Worm (Caenorhabditis elegans) whole organism, early embryonic: ENCODE results near the gene C09B9.7.

Experiments used
- B0310.2 ChIP-seq: sonication (generic microtip); optimal IDR thresholded peaks from 2 replicates; lab custom pipeline; 2016; ENCODE audit warnings: mild to moderate bottlenecking, missing genetic modification characterization, missing compliant biosample characterization
- F13C5.2 ChIP-seq: sonication (generic microtip); optimal IDR thresholded peaks from 2 replicates; lab custom pipeline; 2017; ENCODE audit warnings: mild to moderate bottlenecking, missing genetic modification characterization, inconsistent platforms, missing compliant biosample characterization
- ama-1 ChIP-seq: fragments of 150-350 bp; optimal IDR thresholded peaks from 2 replicates; lab custom pipeline; 2014
- ceh-36 ChIP-seq: sonication (generic microtip); optimal IDR thresholded peaks from 2 replicates; lab custom pipeline; 2016; ENCODE audit warnings: missing genetic modification characterization, inconsistent platforms, missing compliant biosample characterization
- pes-1 ChIP-seq: fragments of 200-800 bp; sonication (Bioruptor generic); IDR thresholded peaks from 2 replicates; pipeline ENCODE4 v1.3.6; 2022; ENCODE audit warnings: missing genetic modification reagents, missing genetic modification characterization, missing compliant biosample characterization
- tbx-37 ChIP-seq: fragments of 200-800 bp; sonication (Bioruptor generic); conservative IDR thresholded peaks from 2 replicates; pipeline ENCODE4 v1.3.6; 2022; ENCODE audit warnings: missing genetic modification reagents, missing genetic modification characterization, missing compliant biosample characterization
- tra-4 ChIP-seq: sonication (generic microtip); optimal IDR thresholded peaks from 2 replicates; lab custom pipeline; 2017; ENCODE audit warnings: missing genetic modification characterization, missing compliant biosample characterization

DNA sequence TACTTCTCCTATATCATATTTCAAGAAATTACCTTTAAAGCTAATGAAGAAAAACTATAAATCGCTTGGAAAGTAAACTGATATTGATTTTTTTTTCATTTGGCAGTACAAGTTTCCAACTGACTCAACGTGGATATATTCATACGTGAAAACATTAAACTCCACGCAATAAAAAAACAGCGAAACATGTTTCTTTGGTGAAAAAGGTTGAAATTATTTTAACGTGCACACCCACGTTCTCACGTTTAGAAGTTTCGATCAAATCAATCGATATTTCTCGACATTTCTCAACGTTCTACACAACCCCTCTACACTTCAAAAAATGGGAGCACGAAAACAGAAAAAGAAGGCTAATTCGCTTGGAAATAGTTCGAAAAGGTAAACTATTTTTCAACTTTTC is 31.9 kb downstream of the C09B9.7 start, which contains the start of the genes best-6 and C09B9.2:
- TF ChIP-seq pes-1 (GFP tag; lab: Robert Waterston, UW): no peak
- no peak for TF ChIP-seq ama-1 (lab: Kevin White, UChicago)
- TF ChIP-seq F13C5.2: no peak
- TF ChIP-seq tra-4 (tag; lab: Kevin White, UChicago): no peak
- no peak for TF ChIP-seq B0310.2 (tag; lab: Kevin White, UChicago)
- no peak for TF ChIP-seq ceh-36
- TF ChIP-seq tbx-37 (GFP tag; lab: Robert Waterston, UW): no peak
